Worm (Caenorhabditis elegans): Measurements from ENCODE around the gene ZK792.7.

- TF ChIP-seq zag-1 (tag; optimal IDR thresholded peaks at IDR 0.05) (no peak), mdl-1 (tag; optimal IDR thresholded peaks at IDR 0.05) (no peak), nhr-237 (tag; optimal IDR thresholded peaks at IDR 0.05) (no peak)
Observed at ce11 chrIV:11701878-11702277, 7.6 kb downstream of the ZK792.7 start.
